Fruit fly (Drosophila melanogaster) whole organism, embryonic: ENCODE measurements around the gene CG13403.
A peak's percentile ranks its signal among the peaks of the same experiment; 100 is the strongest.

ENCODE experiments used
- Ada2b ChIP-seq: fragments of 200-800 bp; sonication (Bioruptor generic); IDR thresholded peaks from 2 replicates; pipeline ENCODE4 v1.3.6; 2022; ENCODE audit warnings: missing biosample characterization, missing genetic modification characterization
- Asciz ChIP-seq: fragments of 200-800 bp; sonication (Bioruptor generic); optimal IDR thresholded peaks from 2 replicates; lab custom pipeline; 2017; ENCODE audit warnings: missing biosample characterization, mild to moderate bottlenecking, missing genetic modification characterization, missing genetic modification reagents
- CG10209 ChIP-seq: fragments of 200-800 bp; sonication (Bioruptor generic); optimal IDR thresholded peaks from 3 replicates; lab custom pipeline; 2017; ENCODE audit warnings: missing biosample characterization, mild to moderate bottlenecking, missing genetic modification characterization, missing genetic modification reagents
- CG10366 ChIP-seq: fragments of 200-800 bp; sonication (Bioruptor generic); IDR thresholded peaks from 2 replicates; pipeline ENCODE4 v1.3.6; 2022; ENCODE audit warnings: missing biosample characterization, missing genetic modification characterization
- CG10979 ChIP-seq: fragments of 200-800 bp; sonication (Bioruptor generic); optimal IDR thresholded peaks from 2 replicates; lab custom pipeline; 2018; ENCODE audit warnings: missing biosample characterization, mild to moderate bottlenecking, missing genetic modification characterization, moderate library complexity
- CG11695 ChIP-seq: fragments of 200-800 bp; sonication (Bioruptor generic); IDR thresholded peaks from 3 replicates; pipeline ENCODE4 v1.3.6; 2022; ENCODE audit warnings: missing biosample characterization, missing genetic modification characterization
- CG12071 ChIP-seq: fragments of 200-800 bp; sonication (Bioruptor generic); optimal IDR thresholded peaks from 3 replicates; lab custom pipeline; 2018; ENCODE audit warnings: missing biosample characterization, mild to moderate bottlenecking, missing genetic modification characterization
- CG12155 ChIP-seq: fragments of 200-800 bp; sonication (Bioruptor generic); optimal IDR thresholded peaks from 3 replicates; lab custom pipeline; 2016; ENCODE audit warnings: missing biosample characterization, missing genetic modification characterization
- CG12769 ChIP-seq: fragments of 200-800 bp; sonication (Bioruptor generic); optimal IDR thresholded peaks from 2 replicates; lab custom pipeline; 2019; ENCODE audit warnings: missing biosample characterization, mild to moderate bottlenecking, missing genetic modification characterization, moderate library complexity
- CG13775 ChIP-seq: fragments of 200-800 bp; sonication (Bioruptor generic); optimal IDR thresholded peaks from 3 replicates; lab custom pipeline; 2017; ENCODE audit warnings: missing biosample characterization, mild to moderate bottlenecking, missing genetic modification characterization
- CG14014 ChIP-seq: fragments of 200-800 bp; sonication (Bioruptor generic); IDR thresholded peaks from 2 replicates; pipeline ENCODE4 v1.3.6; 2022; ENCODE audit warnings: missing biosample characterization, missing genetic modification characterization
- CG14050 ChIP-seq: fragments of 200-800 bp; sonication (Bioruptor generic); IDR thresholded peaks from 3 replicates; pipeline ENCODE4 v1.3.6; 2022; ENCODE audit warnings: missing biosample characterization, missing genetic modification characterization
- CG14965 ChIP-seq: fragments of 200-800 bp; sonication (Bioruptor generic); optimal IDR thresholded peaks from 2 replicates; lab custom pipeline; 2016; ENCODE audit warnings: missing biosample characterization, missing genetic modification characterization, borderline replicate concordance
- CG30020 ChIP-seq: fragments of 200-800 bp; optimal IDR thresholded peaks from 2 replicates; lab custom pipeline; 2019; ENCODE audit warnings: missing biosample characterization, mild to moderate bottlenecking, missing genetic modification characterization, moderate library complexity
- CG34376 ChIP-seq: fragments of 200-800 bp; sonication (Bioruptor generic); optimal IDR thresholded peaks from 2 replicates; lab custom pipeline; 2018; ENCODE audit warnings: missing biosample characterization, mild to moderate bottlenecking, missing genetic modification characterization
- CG3838 ChIP-seq: fragments of 200-800 bp; sonication (Bioruptor generic); optimal IDR thresholded peaks from 3 replicates; lab custom pipeline; 2016; ENCODE audit warnings: missing biosample characterization, missing genetic modification characterization
- CG4282 ChIP-seq: fragments of 200-800 bp; sonication (Bioruptor generic); optimal IDR thresholded peaks from 2 replicates; lab custom pipeline; 2016; ENCODE audit warnings: missing biosample characterization, missing genetic modification characterization
- CG4404 ChIP-seq: fragments of 200-800 bp; sonication (Bioruptor generic); IDR thresholded peaks from 2 replicates; pipeline ENCODE4 v1.3.6; 2022; ENCODE audit warnings: missing biosample characterization, missing genetic modification characterization
- CG6765 ChIP-seq: fragments of 200-800 bp; sonication (Bioruptor generic); optimal IDR thresholded peaks from 3 replicates; lab custom pipeline; 2017; ENCODE audit warnings: missing biosample characterization, mild to moderate bottlenecking, missing genetic modification characterization
- CG8765 ChIP-seq: fragments of 200-800 bp; sonication (Bioruptor generic); IDR thresholded peaks from 2 replicates; pipeline ENCODE4 v1.3.6; 2022; ENCODE audit warnings: missing biosample characterization, missing genetic modification characterization
- CG9215 ChIP-seq: fragments of 200-800 bp; sonication (Bioruptor generic); IDR thresholded peaks from 2 replicates; pipeline ENCODE4 v1.3.6; 2022; ENCODE audit warnings: missing biosample characterization, missing genetic modification characterization
- Chrac-16 ChIP-seq: fragments of 200-800 bp; sonication (Bioruptor generic); optimal IDR thresholded peaks from 3 replicates; lab custom pipeline; 2016; ENCODE audit warnings: missing biosample characterization, missing genetic modification characterization
- HLH54F ChIP-seq: fragments of 200-800 bp; sonication (Bioruptor generic); optimal IDR thresholded peaks from 3 replicates; lab custom pipeline; 2016; ENCODE audit warnings: missing biosample characterization, missing genetic modification characterization
- HmgD ChIP-seq: fragments of 200-800 bp; sonication (Bioruptor generic); optimal IDR thresholded peaks from 3 replicates; lab custom pipeline; 2016; ENCODE audit warnings: missing biosample characterization, missing genetic modification characterization
- Hsf ChIP-seq: fragments of 200-800 bp; sonication (Bioruptor generic); optimal IDR thresholded peaks from 3 replicates; lab custom pipeline; 2016; ENCODE audit warnings: missing biosample characterization, missing genetic modification characterization
- NFAT ChIP-seq: fragments of 200-800 bp; sonication (Bioruptor generic); IDR thresholded peaks from 2 replicates; pipeline ENCODE4 v1.3.6; 2022; ENCODE audit warnings: missing biosample characterization, missing genetic modification characterization
- Pdp1 ChIP-seq, 2 experiments: fragments of 200-800 bp; sonication (Bioruptor generic); optimal IDR thresholded peaks; 3 replicates each; lab custom pipeline; 2016; ENCODE audit warnings: missing biosample characterization in 2 of 2, missing genetic modification characterization in 2 of 2, mild to moderate bottlenecking in 1 of 2, moderate library complexity in 1 of 2
- Ravus ChIP-seq: fragments of 200-800 bp; sonication (Bioruptor generic); IDR thresholded peaks from 2 replicates; pipeline ENCODE4 v1.3.6; 2022; ENCODE audit warnings: missing biosample characterization, missing genetic modification characterization
- Side ChIP-seq: fragments of 200-800 bp; sonication (Bioruptor generic); optimal IDR thresholded peaks from 2 replicates; lab custom pipeline; 2016; ENCODE audit warnings: missing biosample characterization, missing genetic modification characterization
- Six4 ChIP-seq: fragments of 200-800 bp; sonication (Bioruptor generic); optimal IDR thresholded peaks from 2 replicates; lab custom pipeline; 2016; ENCODE audit warnings: missing biosample characterization, missing genetic modification characterization
- chinmo ChIP-seq: fragments of 200-800 bp; sonication (Bioruptor generic); IDR thresholded peaks from 4 replicates; pipeline ENCODE4 v1.3.6; 2022; ENCODE audit warnings: missing biosample characterization, missing genetic modification characterization; ENCODE audit not compliant: partially characterized antibody
- cwo ChIP-seq: fragments of 200-800 bp; sonication (Bioruptor generic); optimal IDR thresholded peaks from 3 replicates; lab custom pipeline; 2017; ENCODE audit warnings: missing biosample characterization, missing genetic modification characterization, mild to moderate bottlenecking, moderate library complexity, missing genetic modification reagents
- dpn ChIP-seq, 2 experiments: fragments of 200-800 bp; sonication (Bioruptor generic); optimal IDR thresholded peaks; 3 replicates each; lab custom pipeline; 2016; ENCODE audit warnings: missing biosample characterization in 2 of 2, missing genetic modification characterization in 2 of 2
- fd102C ChIP-seq: fragments of 200-800 bp; sonication (Bioruptor generic); optimal IDR thresholded peaks from 2 replicates; lab custom pipeline; 2018; ENCODE audit warnings: missing biosample characterization, mild to moderate bottlenecking, missing genetic modification characterization, moderate library complexity
- fd3F ChIP-seq: fragments of 200-800 bp; sonication (Bioruptor generic); optimal IDR thresholded peaks from 2 replicates; lab custom pipeline; 2018; ENCODE audit warnings: missing biosample characterization, mild to moderate bottlenecking, missing genetic modification characterization, moderate library complexity
- gem ChIP-seq: fragments of 200-800 bp; sonication (Bioruptor generic); optimal IDR thresholded peaks from 2 replicates; lab custom pipeline; 2019; ENCODE audit warnings: missing biosample characterization, mild to moderate bottlenecking, missing genetic modification characterization, moderate library complexity
- gro ChIP-seq: fragments of 200-800 bp; sonication (Bioruptor generic); optimal IDR thresholded peaks from 2 replicates; lab custom pipeline; 2016; ENCODE audit warnings: missing biosample characterization, missing genetic modification characterization
- ind ChIP-seq: fragments of 200-800 bp; sonication (Bioruptor generic); optimal IDR thresholded peaks from 3 replicates; lab custom pipeline; 2016; ENCODE audit warnings: missing biosample characterization, missing genetic modification characterization
- oc ChIP-seq: fragments of 200-800 bp; sonication (Bioruptor generic); optimal IDR thresholded peaks from 2 replicates; lab custom pipeline; 2018; ENCODE audit warnings: missing biosample characterization, mild to moderate bottlenecking, missing genetic modification characterization, moderate library complexity
- org-1 ChIP-seq: fragments of 200-800 bp; sonication (Bioruptor generic); optimal IDR thresholded peaks from 2 replicates; lab custom pipeline; 2017; ENCODE audit warnings: missing biosample characterization, missing genetic modification characterization
- peb ChIP-seq: fragments of 200-800 bp; sonication (Bioruptor generic); IDR thresholded peaks from 2 replicates; pipeline ENCODE4 v1.3.6; 2022; ENCODE audit warnings: missing biosample characterization, missing genetic modification characterization
- prd ChIP-seq, 3 experiments: fragments of >200 bp in 2 of 3; fragments of 200-800 bp in 1 of 3; sonication (Bioruptor generic) in 1 of 3; optimal IDR thresholded peaks in 2 of 3; IDR thresholded peaks in 1 of 3; 2 replicates in 2 of 3; 3 replicates in 1 of 3; pipeline versions ENCODE4 v1.3.6 to Lab custom; 2017 to 2022; ENCODE audit warnings: missing biosample characterization in 1 of 3, missing genetic modification characterization in 1 of 3
- scrt ChIP-seq: fragments of 200-800 bp; sonication (Bioruptor generic); optimal IDR thresholded peaks from 2 replicates; lab custom pipeline; 2018; ENCODE audit warnings: missing biosample characterization, mild to moderate bottlenecking, missing genetic modification characterization, moderate library complexity
- sd ChIP-seq: fragments of 200-800 bp; sonication (Bioruptor generic); optimal IDR thresholded peaks from 3 replicates; lab custom pipeline; 2018; ENCODE audit warnings: missing biosample characterization, mild to moderate bottlenecking, missing genetic modification characterization, moderate library complexity
- sqz ChIP-seq: fragments of 200-800 bp; sonication (Bioruptor generic); optimal IDR thresholded peaks from 3 replicates; lab custom pipeline; 2018; ENCODE audit warnings: missing biosample characterization, mild to moderate bottlenecking, missing genetic modification characterization
- vvl ChIP-seq: fragments of 200-800 bp; sonication (Bioruptor generic); IDR thresholded peaks from 2 replicates; pipeline ENCODE4 v1.3.6; 2022; ENCODE audit warnings: missing biosample characterization, missing genetic modification characterization

CG13403 gene

dm6 chrX:14173654-14174053, 18.2 kb downstream of the CG13403 start (continued):
- TF ChIP-seq scrt (GFP tag; lab: Kevin White, UChicago) (no peak), CG14050 (GFP tag; lab: Robert Waterston, UW) (no peak), chinmo (GFP tag; lab: Robert Waterston, UW) (0 out of 4 replicates have a peak, but pooled peaks have one; percentile 44), CG30020 (tag; lab: Kevin White, UChicago) (no peak), oc (no peak), vvl (GFP tag; lab: Robert Waterston, UW) (peak; percentile 18; the same call in 1 of the 2 replicates), NFAT (GFP tag; lab: Robert Waterston, UW) (no peak), CG12769 (tag; lab: Kevin White, UChicago) (peak; percentile 54), Asciz (no peak), org-1 (GFP tag; lab: Kevin White, UChicago) (no peak)
- TF ChIP-seq, all 482 proteins: peak for 6

dm6 chrX:14172524-14172923, 19.3 kb downstream of the CG13403 start, which contains the start of gene betaNACtes1:
Gene betaNACtes1 (minus strand): TSS chrX:14172624.
- no peak for TF ChIP-seq HmgD
- TF ChIP-seq, all 482 proteins: peak for 0

dm6 chrX:14169068-14169642, 22.7 kb downstream of the CG13403 start, which contains the start of gene CG12480:
Gene CG12480 (plus strand): TSS chrX:14169592.
- peak; percentile 61 for TF ChIP-seq gem (tag; lab: Kevin White, UChicago)
- peak; percentile 30 for TF ChIP-seq CG12071 (GFP tag; lab: Kevin White, UChicago)
- peak; percentile 38; the same call in 1 of the 2 replicates for TF ChIP-seq CG4404 (GFP tag; lab: Robert Waterston, UW)
- TF ChIP-seq CG4282 (GFP tag; lab: Kevin White, UChicago): no peak
- peak; percentile 18 to 39 for TF ChIP-seq dpn (GFP tag; optimal IDR thresholded peaks at IDR 0.05; lab: Kevin White, UChicago)
- 0 out of 3 replicates have a peak, but pooled peaks have one; percentile 25 for TF ChIP-seq CG11695 (GFP tag; lab: Robert Waterston, UW)
- peak; percentile 87 for TF ChIP-seq gro
- no peak; the same call in 1 of the 2 replicates for TF ChIP-seq CG8765 (GFP tag; lab: Robert Waterston, UW)
- TF ChIP-seq Side: no peak
- TF ChIP-seq sd: peak; percentile 38
- peak; percentile 49 for TF ChIP-seq fd3F (GFP tag; lab: Kevin White, UChicago)
- no peak for TF ChIP-seq peb (GFP tag; lab: Robert Waterston, UW)
- TF ChIP-seq fd102C (GFP tag; lab: Kevin White, UChicago): no peak
- peak; percentile 5 for TF ChIP-seq Chrac-16 (GFP tag; lab: Kevin White, UChicago)
- TF ChIP-seq CG13775 (GFP tag; lab: Kevin White, UChicago): peak; percentile 43
- TF ChIP-seq CG6765 (GFP tag; lab: Kevin White, UChicago): peak; percentile 43
- peak; percentile 25; the same call in 1 of the 2 replicates for TF ChIP-seq CG10366 (GFP tag; lab: Robert Waterston, UW)
- TF ChIP-seq cwo: peak; percentile 27
- TF ChIP-seq HLH54F: peak; percentile 53
- no peak for TF ChIP-seq CG3838 (GFP tag; lab: Kevin White, UChicago)
- TF ChIP-seq CG12155 (GFP tag; lab: Kevin White, UChicago): peak; percentile 53
- TF ChIP-seq CG10209: peak; percentile 30
- TF ChIP-seq Pdp1 (GFP tag; optimal IDR thresholded peaks at IDR 0.05; lab: Kevin White, UChicago): peak in 1 of 2 experiments; percentile 43
- TF ChIP-seq CG10979 (tag; lab: Kevin White, UChicago): no peak
- peak; percentile 58; the same call in 1 of the 2 replicates for TF ChIP-seq CG14014
- peak; percentile 36 for TF ChIP-seq CG34376 (GFP tag; lab: Kevin White, UChicago)
- TF ChIP-seq ind (GFP tag; lab: Kevin White, UChicago): peak; percentile 34
- TF ChIP-seq Six4: peak; percentile 11
- TF ChIP-seq CG14965 (GFP tag; lab: Kevin White, UChicago): no peak
- no peak; the same call in 1 of the 2 replicates for TF ChIP-seq Ravus (GFP tag; lab: Robert Waterston, UW)
- peak; percentile 58 for TF ChIP-seq CG9215 (GFP tag; lab: Robert Waterston, UW)
- peak; percentile 33 for TF ChIP-seq Hsf
- no peak for TF ChIP-seq prd (optimal IDR thresholded peaks at IDR 0.05; lab: Kevin White, UChicago)
- peak; percentile 64; the same call in 2 of the 3 replicates for TF ChIP-seq prd (GFP tag; IDR thresholded peaks at IDR 0.05; lab: Robert Waterston, UW)
- TF ChIP-seq Ada2b (GFP tag; lab: Robert Waterston, UW): peak; percentile 20; the same call in 1 of the 2 replicates
- TF ChIP-seq sqz: no peak
